Fruit fly (Drosophila melanogaster) whole organism, embryonic: ENCODE data around the gene slif.

ENCODE experiments used
- Bteb2 ChIP-seq: fragments of 200-800 bp; sonication (Bioruptor generic); optimal IDR thresholded peaks from 2 replicates; lab custom pipeline; 2016; ENCODE audit warnings: missing biosample characterization, missing genetic modification characterization
- CG10274 ChIP-seq: fragments of 200-800 bp; sonication (Bioruptor generic); optimal IDR thresholded peaks from 3 replicates; lab custom pipeline; 2017; ENCODE audit warnings: missing biosample characterization, mild to moderate bottlenecking, missing genetic modification characterization
- CG14860 ChIP-seq: fragments of 200-800 bp; sonication (Bioruptor generic); IDR thresholded peaks from 3 replicates; pipeline ENCODE4 v1.3.6; 2022; ENCODE audit warnings: missing biosample characterization, missing genetic modification characterization; ENCODE audit not compliant: partially characterized antibody
- CG15269 ChIP-seq: fragments of 200-800 bp; sonication (Bioruptor generic); optimal IDR thresholded peaks from 2 replicates; lab custom pipeline; 2018; ENCODE audit warnings: missing biosample characterization, mild to moderate bottlenecking, missing genetic modification characterization, moderate library complexity
- CG1529 ChIP-seq: fragments of 200-800 bp; sonication (Bioruptor generic); optimal IDR thresholded peaks from 3 replicates; lab custom pipeline; 2018; ENCODE audit warnings: missing biosample characterization, missing genetic modification characterization
- CG1602 ChIP-seq: fragments of 200-800 bp; sonication (Bioruptor generic); optimal IDR thresholded peaks from 3 replicates; lab custom pipeline; 2016; ENCODE audit warnings: missing biosample characterization, missing genetic modification characterization
- CG17568 ChIP-seq: fragments of 200-800 bp; sonication (Bioruptor generic); optimal IDR thresholded peaks from 2 replicates; lab custom pipeline; 2018; ENCODE audit warnings: missing biosample characterization, mild to moderate bottlenecking, missing genetic modification characterization, moderate library complexity
- CG17912 ChIP-seq: fragments of 200-800 bp; sonication (Bioruptor generic); optimal IDR thresholded peaks from 2 replicates; lab custom pipeline; 2018; ENCODE audit warnings: missing biosample characterization, mild to moderate bottlenecking, missing genetic modification characterization
- CG31365 ChIP-seq: fragments of 200-800 bp; sonication (Bioruptor generic); optimal IDR thresholded peaks from 2 replicates; lab custom pipeline; 2018; ENCODE audit warnings: missing biosample characterization, mild to moderate bottlenecking, missing genetic modification characterization
- CG3995 ChIP-seq: fragments of 200-800 bp; sonication (Bioruptor generic); optimal IDR thresholded peaks from 3 replicates; lab custom pipeline; 2016; ENCODE audit warnings: missing biosample characterization, missing genetic modification characterization
- CG43689 ChIP-seq: fragments of 200-800 bp; sonication (Bioruptor generic); IDR thresholded peaks from 2 replicates; pipeline ENCODE4 v1.3.6; 2022; ENCODE audit warnings: missing biosample characterization, missing genetic modification characterization
- CG4707 ChIP-seq: fragments of 200-800 bp; sonication (Bioruptor generic); optimal IDR thresholded peaks from 2 replicates; lab custom pipeline; 2018; ENCODE audit warnings: missing biosample characterization, mild to moderate bottlenecking, missing genetic modification characterization, moderate library complexity
- CG4730 ChIP-seq: fragments of 200-800 bp; sonication (Bioruptor generic); IDR thresholded peaks from 2 replicates; pipeline ENCODE4 v1.3.6; 2022; ENCODE audit warnings: missing biosample characterization, missing genetic modification characterization
- CG5953 ChIP-seq: fragments of 200-800 bp; sonication (Bioruptor generic); IDR thresholded peaks from 2 replicates; pipeline ENCODE4 v1.3.6; 2022; ENCODE audit warnings: missing biosample characterization, missing genetic modification characterization
- CG6854 ChIP-seq: fragments of 200-800 bp; sonication (Bioruptor generic); optimal IDR thresholded peaks from 3 replicates; lab custom pipeline; 2017; ENCODE audit warnings: missing biosample characterization, mild to moderate bottlenecking, missing genetic modification characterization
- CG8290 ChIP-seq, 3 experiments: fragments of 200-800 bp; sonication (Bioruptor generic); optimal IDR thresholded peaks; 2 replicates each; lab custom pipeline; 2016 to 2019; ENCODE audit warnings: missing biosample characterization in 3 of 3, missing genetic modification characterization in 3 of 3, mild to moderate bottlenecking in 2 of 3, moderate library complexity in 1 of 3
- CG8478 ChIP-seq: fragments of >200 bp; optimal IDR thresholded peaks from 2 replicates; lab custom pipeline; 2018
- Dll ChIP-seq: fragments of 200-800 bp; sonication (Bioruptor generic); IDR thresholded peaks from 4 replicates; pipeline ENCODE4 v1.3.6; 2022; ENCODE audit warnings: missing biosample characterization, missing genetic modification characterization; ENCODE audit not compliant: partially characterized antibody
- GATAe ChIP-seq: fragments of 200-800 bp; sonication (Bioruptor generic); conservative IDR thresholded peaks from 2 replicates; pipeline ENCODE4 v1.3.6; 2022; ENCODE audit warnings: missing biosample characterization, missing genetic modification characterization
- Hr39 ChIP-seq: fragments of >200 bp; optimal IDR thresholded peaks from 2 replicates; lab custom pipeline; 2017
- Meics ChIP-seq: fragments of 200-800 bp; sonication (Bioruptor generic); optimal IDR thresholded peaks from 2 replicates; lab custom pipeline; 2017; ENCODE audit warnings: missing biosample characterization, mild to moderate bottlenecking, missing genetic modification characterization
- Mrtf ChIP-seq: fragments of 200-800 bp; sonication (Bioruptor generic); IDR thresholded peaks from 3 replicates; pipeline ENCODE4 v1.3.6; 2022; ENCODE audit warnings: missing biosample characterization, missing genetic modification characterization
- Myb ChIP-seq: fragments of 200-800 bp; sonication (Bioruptor generic); optimal IDR thresholded peaks from 2 replicates; lab custom pipeline; 2016; ENCODE audit warnings: missing biosample characterization, missing genetic modification characterization
- Nf-YA ChIP-seq: fragments of 200-800 bp; sonication (Bioruptor generic); IDR thresholded peaks from 2 replicates; pipeline ENCODE4 v1.3.6; 2022; ENCODE audit warnings: missing biosample characterization, missing genetic modification characterization
- Nf-YB ChIP-seq: fragments of 200-800 bp; sonication (Bioruptor generic); optimal IDR thresholded peaks from 3 replicates; lab custom pipeline; 2019; ENCODE audit warnings: missing biosample characterization, mild to moderate bottlenecking, missing genetic modification characterization, moderate library complexity
- Nf-YC ChIP-seq: fragments of 200-800 bp; optimal IDR thresholded peaks from 3 replicates; lab custom pipeline; 2019; ENCODE audit warnings: missing biosample characterization, mild to moderate bottlenecking, missing genetic modification characterization, moderate library complexity
- Side ChIP-seq: fragments of 200-800 bp; sonication (Bioruptor generic); optimal IDR thresholded peaks from 2 replicates; lab custom pipeline; 2016; ENCODE audit warnings: missing biosample characterization, missing genetic modification characterization
- aop ChIP-seq: fragments of 200-800 bp; sonication (Bioruptor generic); IDR thresholded peaks from 2 replicates; pipeline ENCODE4 v1.3.6; 2022; ENCODE audit warnings: missing biosample characterization, missing genetic modification characterization
- chinmo ChIP-seq: fragments of 200-800 bp; sonication (Bioruptor generic); IDR thresholded peaks from 4 replicates; pipeline ENCODE4 v1.3.6; 2022; ENCODE audit warnings: missing biosample characterization, missing genetic modification characterization; ENCODE audit not compliant: partially characterized antibody
- chn ChIP-seq: fragments of 200-800 bp; sonication (Bioruptor generic); optimal IDR thresholded peaks from 2 replicates; lab custom pipeline; 2016; ENCODE audit warnings: missing biosample characterization, missing genetic modification characterization
- exex ChIP-seq: fragments of 200-800 bp; sonication (Bioruptor generic); optimal IDR thresholded peaks from 4 replicates; lab custom pipeline; 2018; ENCODE audit warnings: missing biosample characterization, mild to moderate bottlenecking, missing genetic modification characterization, moderate library complexity
- fd102C ChIP-seq: fragments of 200-800 bp; sonication (Bioruptor generic); optimal IDR thresholded peaks from 2 replicates; lab custom pipeline; 2018; ENCODE audit warnings: missing biosample characterization, mild to moderate bottlenecking, missing genetic modification characterization, moderate library complexity
- fu2 ChIP-seq: fragments of 200-800 bp; sonication (Bioruptor generic); optimal IDR thresholded peaks from 2 replicates; lab custom pipeline; 2016; ENCODE audit warnings: missing biosample characterization, missing genetic modification characterization
- gem ChIP-seq: fragments of 200-800 bp; sonication (Bioruptor generic); optimal IDR thresholded peaks from 2 replicates; lab custom pipeline; 2019; ENCODE audit warnings: missing biosample characterization, mild to moderate bottlenecking, missing genetic modification characterization, moderate library complexity
- h ChIP-seq: fragments of >200 bp; optimal IDR thresholded peaks from 2 replicates; lab custom pipeline; 2017
- her ChIP-seq: fragments of 200-800 bp; sonication (Bioruptor generic); optimal IDR thresholded peaks from 2 replicates; lab custom pipeline; 2016; ENCODE audit warnings: missing biosample characterization, missing genetic modification characterization
- klu ChIP-seq: fragments of 200-800 bp; sonication (Bioruptor generic); IDR thresholded peaks from 2 replicates; pipeline ENCODE4 v1.3.6; 2022; ENCODE audit warnings: missing biosample characterization, missing genetic modification characterization
- lab ChIP-seq: fragments of 200-800 bp; sonication (Bioruptor generic); optimal IDR thresholded peaks from 3 replicates; lab custom pipeline; 2017; ENCODE audit warnings: missing biosample characterization, missing genetic modification characterization, mild to moderate bottlenecking, moderate library complexity, missing genetic modification reagents
- lov ChIP-seq, 2 experiments: fragments of 200-800 bp in 1 of 2; fragments of >200 bp in 1 of 2; sonication (Bioruptor generic) in 1 of 2; IDR thresholded peaks in 1 of 2; optimal IDR thresholded peaks in 1 of 2; 2 replicates in 1 of 2; 3 replicates in 1 of 2; pipeline versions ENCODE4 v1.3.6 to Lab custom; 2017 to 2022; ENCODE audit warnings: missing biosample characterization in 1 of 2, missing genetic modification characterization in 1 of 2
- luna ChIP-seq: fragments of 200-800 bp; sonication (Bioruptor generic); optimal IDR thresholded peaks from 2 replicates; lab custom pipeline; 2016; ENCODE audit warnings: missing biosample characterization, missing genetic modification characterization
- pan ChIP-seq, 4 experiments: fragments of >200 bp in 3 of 4; fragments of 200-800 bp in 1 of 4; sonication (Bioruptor generic) in 1 of 4; optimal IDR thresholded peaks in 3 of 4; IDR thresholded peaks in 1 of 4; 2 replicates each; pipeline versions ENCODE4 v1.3.6 to Lab custom; 2017 to 2022; ENCODE audit warnings: missing biosample characterization in 2 of 4, missing genetic modification characterization in 2 of 4, mixed read lengths in 1 of 4
- scrt ChIP-seq: fragments of 200-800 bp; sonication (Bioruptor generic); optimal IDR thresholded peaks from 2 replicates; lab custom pipeline; 2018; ENCODE audit warnings: missing biosample characterization, mild to moderate bottlenecking, missing genetic modification characterization, moderate library complexity
- sens-2 ChIP-seq: fragments of 200-800 bp; sonication (Bioruptor generic); IDR thresholded peaks from 2 replicates; pipeline ENCODE4 v1.3.6; 2022; ENCODE audit warnings: missing biosample characterization, missing genetic modification characterization
- slbo ChIP-seq: fragments of 200-800 bp; sonication (Bioruptor generic); IDR thresholded peaks from 2 replicates; pipeline ENCODE4 v1.3.6; 2022; ENCODE audit warnings: missing biosample characterization, missing genetic modification characterization
- slou ChIP-seq: fragments of 200-800 bp; sonication (Bioruptor generic); optimal IDR thresholded peaks from 3 replicates; lab custom pipeline; 2016; ENCODE audit warnings: missing biosample characterization, missing genetic modification characterization
- ssp ChIP-seq: fragments of 200-800 bp; sonication (Bioruptor generic); IDR thresholded peaks from 2 replicates; pipeline ENCODE4 v1.3.6; 2022; ENCODE audit warnings: missing biosample characterization, missing genetic modification characterization
- tap ChIP-seq: fragments of 200-800 bp; optimal IDR thresholded peaks from 3 replicates; lab custom pipeline; 2019; ENCODE audit warnings: missing biosample characterization, mild to moderate bottlenecking, missing genetic modification characterization, moderate library complexity
- unpg ChIP-seq: fragments of 200-800 bp; sonication (Bioruptor generic); optimal IDR thresholded peaks from 3 replicates; lab custom pipeline; 2018; ENCODE audit warnings: missing biosample characterization, mild to moderate bottlenecking, missing genetic modification characterization, moderate library complexity
- wor ChIP-seq: fragments of 200-800 bp; sonication (Bioruptor generic); IDR thresholded peaks from 2 replicates; pipeline ENCODE4 v1.3.6; 2022; ENCODE audit warnings: missing biosample characterization, missing genetic modification characterization

slif gene

dm6 chr3L:22878723-22879343 lies 2.0 kb upstream of the slif start, which contains the start of the genes Chro and Ssl1 (continued):
- peak; percentile 100 for TF ChIP-seq sens-2 (GFP tag; lab: Robert Waterston, UW)
- TF ChIP-seq CG17912: peak; percentile 98
- TF ChIP-seq GATAe (GFP tag; lab: Robert Waterston, UW): peak; percentile 99
- peak; percentile 100 for TF ChIP-seq CG1529 (GFP tag; lab: Kevin White, UChicago)
- peak; percentile 100 for TF ChIP-seq Nf-YC
- peak; percentile 99 for TF ChIP-seq CG17568 (GFP tag; lab: Kevin White, UChicago)
- peak; percentile 100 for TF ChIP-seq slbo (GFP tag; lab: Robert Waterston, UW)
- peak; percentile 100 for TF ChIP-seq chn
- TF ChIP-seq CG1602 (GFP tag; lab: Kevin White, UChicago): peak; percentile 100
- peak; percentile 100 for TF ChIP-seq unpg (GFP tag; lab: Kevin White, UChicago)
- peak; percentile 100 for TF ChIP-seq CG8290 (GFP tag; optimal IDR thresholded peaks at IDR 0.05; lab: Kevin White, UChicago)
- peak; percentile 99 to 100 for TF ChIP-seq CG8290 (tag; optimal IDR thresholded peaks at IDR 0.05; lab: Kevin White, UChicago)
- TF ChIP-seq CG5953 (GFP tag; lab: Robert Waterston, UW): peak; percentile 100
- TF ChIP-seq klu (GFP tag; lab: Robert Waterston, UW): peak; percentile 100
- TF ChIP-seq CG3995 (GFP tag; lab: Kevin White, UChicago): peak; percentile 90
- TF ChIP-seq luna (GFP tag; lab: Kevin White, UChicago): peak; percentile 99
- no peak for TF ChIP-seq lov (optimal IDR thresholded peaks at IDR 0.05; lab: Kevin White, UChicago)
- TF ChIP-seq lov (GFP tag; IDR thresholded peaks at IDR 0.05; lab: Robert Waterston, UW): peak; percentile 100
- TF ChIP-seq ssp (GFP tag; lab: Robert Waterston, UW): peak; percentile 98
- peak; percentile 96 for TF ChIP-seq CG31365 (tag; lab: Kevin White, UChicago)
- peak; percentile 100 for TF ChIP-seq CG6854
- TF ChIP-seq Mrtf (GFP tag; lab: Robert Waterston, UW): peak; percentile 100
- no peak for TF ChIP-seq Hr39 (lab: Kevin White, UChicago)
- TF ChIP-seq exex (tag; lab: Kevin White, UChicago): peak; percentile 96
- TF ChIP-seq gem (tag; lab: Kevin White, UChicago): peak; percentile 100
- no peak; the same call in 3 of the 4 replicates for TF ChIP-seq Dll (GFP tag; lab: Robert Waterston, UW)
- peak; percentile 99 for TF ChIP-seq fd102C (GFP tag; lab: Kevin White, UChicago)
- TF ChIP-seq scrt (GFP tag; lab: Kevin White, UChicago): peak; percentile 99
- peak; percentile 100 for TF ChIP-seq Side (GFP tag; lab: Kevin White, UChicago)
- TF ChIP-seq Nf-YB (GFP tag; lab: Kevin White, UChicago): peak; percentile 98
- peak; percentile 100 for TF ChIP-seq Meics (GFP tag; lab: Kevin White, UChicago)
- peak; percentile 98 for TF ChIP-seq Myb (GFP tag; lab: Kevin White, UChicago)
- peak; percentile 99 for TF ChIP-seq CG43689 (GFP tag; lab: Robert Waterston, UW)
- peak; percentile 100 for TF ChIP-seq lab (GFP tag; lab: Kevin White, UChicago)
- TF ChIP-seq chinmo: no peak
- peak; percentile 100 for TF ChIP-seq CG10274 (GFP tag; lab: Kevin White, UChicago)
- TF ChIP-seq CG4730 (GFP tag; lab: Robert Waterston, UW): peak; percentile 100
- peak; percentile 100 for TF ChIP-seq Nf-YA (GFP tag; lab: Robert Waterston, UW)
- TF ChIP-seq aop (GFP tag; lab: Robert Waterston, UW): peak; percentile 98
- TF ChIP-seq Bteb2 (GFP tag; lab: Kevin White, UChicago): peak; percentile 100
- TF ChIP-seq slou (GFP tag; lab: Kevin White, UChicago): peak; percentile 100
- peak; percentile 100 for TF ChIP-seq wor
- TF ChIP-seq pan (optimal IDR thresholded peaks at IDR 0.05; lab: Kevin White, UChicago): no peak
- TF ChIP-seq pan (GFP tag; optimal IDR thresholded peaks at IDR 0.05 in 1 of 2, IDR thresholded peaks at IDR 0.05 in 1 of 2): peak in 1 of 2 experiments; percentile 100
- TF ChIP-seq CG14860: 0 out of 3 replicates have a peak, but pooled peaks have one; percentile 23
- no peak for TF ChIP-seq h (lab: Kevin White, UChicago)
- TF ChIP-seq fu2 (GFP tag; lab: Kevin White, UChicago): peak; percentile 100
- TF ChIP-seq tap: peak; percentile 100
- TF ChIP-seq CG15269 (tag; lab: Kevin White, UChicago): peak; percentile 100
- peak; percentile 98 for TF ChIP-seq her (GFP tag; lab: Kevin White, UChicago)
- no peak for TF ChIP-seq CG8478 (lab: Kevin White, UChicago)
- peak; percentile 98 for TF ChIP-seq CG4707 (GFP tag; lab: Kevin White, UChicago)
